Fruit fly (Drosophila melanogaster): ENCODE data around the gene CG15260.
A peak's percentile ranks its signal among the peaks of the same experiment; 100 is the strongest.

Gene CG15260

DNA sequence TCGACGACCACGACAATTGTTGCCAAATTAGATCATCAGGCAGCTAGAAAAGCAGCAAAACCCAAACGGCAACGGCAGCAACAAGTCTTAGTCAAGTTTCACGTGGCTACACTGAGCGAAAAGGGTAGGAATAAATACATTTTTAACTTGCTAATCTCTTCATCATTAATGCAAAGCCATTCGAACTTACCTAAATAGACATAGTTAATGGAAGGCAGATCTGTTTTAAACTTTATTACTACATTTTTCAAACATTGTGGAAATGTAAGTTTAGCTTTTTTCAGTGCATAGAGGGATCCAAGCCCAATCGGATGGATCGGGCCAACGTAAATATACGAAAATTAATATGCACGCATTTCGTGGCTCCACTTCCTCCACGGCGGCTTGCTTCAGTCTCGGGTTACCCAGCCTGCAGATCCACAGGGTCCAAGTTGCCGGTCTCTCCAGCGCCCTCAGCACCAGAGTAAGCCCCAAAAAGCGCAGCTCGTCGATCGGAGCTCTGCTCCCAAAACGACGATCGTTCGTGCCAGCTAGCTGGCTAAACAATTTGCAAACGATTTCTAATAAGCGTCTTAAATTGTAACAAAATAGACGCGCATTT is 45.3 kb upstream of the CG15260 start (continued):
- peak; percentile 62; the same call in 1 of the 2 replicates for TF ChIP-seq Xrp1 (GFP tag; IDR thresholded peaks at IDR 0.05)
- TF ChIP-seq CG10979 (tag; optimal IDR thresholded peaks at IDR 0.05), result peak; percentile 45
- TF ChIP-seq CG4360 (GFP tag; IDR thresholded peaks at IDR 0.05), result no peak
- peak; percentile 3 for TF ChIP-seq eyg (GFP tag; optimal IDR thresholded peaks at IDR 0.05)
- TF ChIP-seq wdn (GFP tag; IDR thresholded peaks at IDR 0.05), result no peak
- no peak for TF ChIP-seq Ets97D (GFP tag; optimal IDR thresholded peaks at IDR 0.05)
- TF ChIP-seq CG18262 (tag; optimal IDR thresholded peaks at IDR 0.05), result peak; percentile 41
- no peak for TF ChIP-seq CG17568 (GFP tag; optimal IDR thresholded peaks at IDR 0.05)
- TF ChIP-seq CG11560 (tag; IDR thresholded peaks at IDR 0.05), result 0 out of 3 replicates have a peak, but pooled peaks have one; percentile 36
- peak; percentile 41 for TF ChIP-seq Sox102F (GFP tag; optimal IDR thresholded peaks at IDR 0.05)
- peak; percentile 6 for TF ChIP-seq CG1602 (GFP tag; optimal IDR thresholded peaks at IDR 0.05)
- TF ChIP-seq dmrt99B (tag; optimal IDR thresholded peaks at IDR 0.05), result peak; percentile 9
- TF ChIP-seq cas (GFP tag; IDR thresholded peaks at IDR 0.05), result no peak
- TF ChIP-seq lola (GFP tag; optimal IDR thresholded peaks at IDR 0.05), result peak in 1 of 3 experiments; percentile 26
- peak; percentile 15 for TF ChIP-seq CG12236 (GFP tag; optimal IDR thresholded peaks at IDR 0.05)
- TF ChIP-seq CG1603 (tag; optimal IDR thresholded peaks at IDR 0.05), result peak; percentile 62
- no peak for TF ChIP-seq kni (GFP tag; optimal IDR thresholded peaks at IDR 0.05)
- 0 out of 2 replicates have a peak, but pooled peaks have one; percentile 17 for TF ChIP-seq CG31224 (GFP tag; IDR thresholded peaks at IDR 0.05)
- peak; percentile 28 for TF ChIP-seq grau (tag; optimal IDR thresholded peaks at IDR 0.05)
- peak; percentile 27 for TF ChIP-seq CG4424 (GFP tag; optimal IDR thresholded peaks at IDR 0.05)
- TF ChIP-seq az2 (GFP tag; optimal IDR thresholded peaks at IDR 0.05), result peak; percentile 29
- TF ChIP-seq CG18619 (GFP tag; optimal IDR thresholded peaks at IDR 0.05), result no peak
- peak; percentile 15 for TF ChIP-seq CG30403 (GFP tag; optimal IDR thresholded peaks at IDR 0.05)
- TF ChIP-seq ttk (GFP tag; IDR thresholded peaks at IDR 0.05), result 0 out of 2 replicates have a peak, but pooled peaks have one; percentile 14
- TF ChIP-seq jing (GFP tag; optimal IDR thresholded peaks at IDR 0.05), result peak; percentile 33
- peak; percentile 53 for TF ChIP-seq dmrt11E (tag; optimal IDR thresholded peaks at IDR 0.05)
- TF ChIP-seq CG32532 (GFP tag; IDR thresholded peaks at IDR 0.05), result peak; percentile 38; the same call in 1 of the 2 replicates
- no peak for TF ChIP-seq z (GFP tag; IDR thresholded peaks at IDR 0.05)
- TF ChIP-seq Bgb (GFP tag; IDR thresholded peaks at IDR 0.05; ENCODE audit: partially characterized antibody), result no peak
- TF ChIP-seq mam (GFP tag; optimal IDR thresholded peaks at IDR 0.05), result peak; percentile 2
- TF ChIP-seq Opbp (GFP tag; IDR thresholded peaks at IDR 0.05; ENCODE audit: partially characterized antibody), result no peak
- TF ChIP-seq tup (GFP tag; optimal IDR thresholded peaks at IDR 0.05), result no peak
- TF ChIP-seq CG9727 (GFP tag; optimal IDR thresholded peaks at IDR 0.05), result peak; percentile 35
- no peak for TF ChIP-seq CG8290 (GFP tag; optimal IDR thresholded peaks at IDR 0.05)
- peak in 1 of 2 experiments; percentile 33 for TF ChIP-seq CG8290 (tag; optimal IDR thresholded peaks at IDR 0.05)
- TF ChIP-seq CG11504 (tag; optimal IDR thresholded peaks at IDR 0.05), result peak; percentile 31
- TF ChIP-seq CG4328 (GFP tag; optimal IDR thresholded peaks at IDR 0.05), result no peak
- 0 out of 2 replicates have a peak, but pooled peaks have one; percentile 43 for TF ChIP-seq vvl (GFP tag; IDR thresholded peaks at IDR 0.05)
- TF ChIP-seq disco-r (GFP tag; optimal IDR thresholded peaks at IDR 0.05), result no peak
- no peak for TF ChIP-seq corto (GFP tag; optimal IDR thresholded peaks at IDR 0.05)
- peak in 1 of 2 experiments; percentile 1 for TF ChIP-seq dpn (GFP tag; optimal IDR thresholded peaks at IDR 0.05)
- no peak for TF ChIP-seq Lhr (GFP tag; optimal IDR thresholded peaks at IDR 0.05)
- TF ChIP-seq chn (GFP tag; optimal IDR thresholded peaks at IDR 0.05), result peak; percentile 3
- peak; percentile 51 for TF ChIP-seq Ptx1 (GFP tag; IDR thresholded peaks at IDR 0.05)
- TF ChIP-seq Lpt (GFP tag; optimal IDR thresholded peaks at IDR 0.05), result no peak
- TF ChIP-seq NfI (GFP tag; optimal IDR thresholded peaks at IDR 0.05), result no peak
- no peak for TF ChIP-seq kah (GFP tag; optimal IDR thresholded peaks at IDR 0.05)
- TF ChIP-seq bab2 (GFP tag; optimal IDR thresholded peaks at IDR 0.05), result no peak
- TF ChIP-seq CG17359 (tag; optimal IDR thresholded peaks at IDR 0.05), result peak; percentile 19
- peak; percentile 23 for TF ChIP-seq CG12219 (GFP tag; optimal IDR thresholded peaks at IDR 0.05)

Measured in whole organism, embryonic.